ENCODE assay signal across 1 fruit fly cellular context in genomic region chr3L:8097101-8097500, dm6.
TF ChIP-seq lines count a peak whose summit lies in the region.

No protein-coding gene starts in this region.

TF ChIP-seq in whole organism, embryonic, 481 proteins besides CTCF, POLR2A, EP300 and RAD21 (continued from another document):
- no peak for TF ChIP-seq tin (GFP tag; optimal IDR thresholded peaks at IDR 0.05; lab: Kevin White, UChicago)
- TF ChIP-seq mirr (GFP tag; optimal IDR thresholded peaks at IDR 0.05; lab: Kevin White, UChicago), result peak; percentile 64
- TF ChIP-seq CG11560 (tag; IDR thresholded peaks at IDR 0.05; lab: Robert Waterston, UW), result no peak
- no peak for TF ChIP-seq ssp (GFP tag; IDR thresholded peaks at IDR 0.05; lab: Robert Waterston, UW)
- TF ChIP-seq inv (GFP tag; IDR thresholded peaks at IDR 0.05; lab: Robert Waterston, UW; ENCODE audit: partially characterized antibody), result no peak
- TF ChIP-seq ham (GFP tag; IDR thresholded peaks at IDR 0.05; lab: Robert Waterston, UW), result no peak
- TF ChIP-seq CG9609 (GFP tag; optimal IDR thresholded peaks at IDR 0.05; lab: Kevin White, UChicago), result no peak
- TF ChIP-seq PHDP (tag; optimal IDR thresholded peaks at IDR 0.05; lab: Kevin White, UChicago), result no peak
- no peak for TF ChIP-seq ftz-f1 (GFP tag; optimal IDR thresholded peaks at IDR 0.05; lab: Kevin White, UChicago)
- no peak for TF ChIP-seq zf30C (GFP tag; optimal IDR thresholded peaks at IDR 0.05; lab: Kevin White, UChicago)
- no peak for TF ChIP-seq slbo (GFP tag; IDR thresholded peaks at IDR 0.05; lab: Robert Waterston, UW)
- TF ChIP-seq Stat92E (GFP tag; optimal IDR thresholded peaks at IDR 0.05; lab: Kevin White, UChicago), result no peak
- no peak for TF ChIP-seq CG10543 (GFP tag; optimal IDR thresholded peaks at IDR 0.05; lab: Kevin White, UChicago)
- TF ChIP-seq tgo (GFP tag; IDR thresholded peaks at IDR 0.05; lab: Robert Waterston, UW), result no peak
- TF ChIP-seq ind (GFP tag; optimal IDR thresholded peaks at IDR 0.05; lab: Kevin White, UChicago), result no peak
- TF ChIP-seq CG12104 (GFP tag; optimal IDR thresholded peaks at IDR 0.05; lab: Kevin White, UChicago), result no peak
- no peak for TF ChIP-seq CG10431 (GFP tag; optimal IDR thresholded peaks at IDR 0.05; lab: Kevin White, UChicago)
- no peak for TF ChIP-seq Dfd (GFP tag; optimal IDR thresholded peaks at IDR 0.05; lab: Kevin White, UChicago)
- TF ChIP-seq BEAF-32 (GFP tag; optimal IDR thresholded peaks at IDR 0.05; lab: Kevin White, UChicago), result no peak
- TF ChIP-seq sug (tag; optimal IDR thresholded peaks at IDR 0.05; lab: Kevin White, UChicago), result peak; percentile 91
- no peak for TF ChIP-seq gsb-n (tag; optimal IDR thresholded peaks at IDR 0.05; lab: Kevin White, UChicago)
- TF ChIP-seq amos (GFP tag; IDR thresholded peaks at IDR 0.05; lab: Robert Waterston, UW; ENCODE audit: partially characterized antibody), result no peak
- no peak for TF ChIP-seq CG7372 (GFP tag; IDR thresholded peaks at IDR 0.05; lab: Robert Waterston, UW)
- no peak for TF ChIP-seq bbx (GFP tag; IDR thresholded peaks at IDR 0.05; lab: Robert Waterston, UW; ENCODE audit: partially characterized antibody)
- TF ChIP-seq CG18011 (GFP tag; optimal IDR thresholded peaks at IDR 0.05; lab: Kevin White, UChicago), result no peak
- TF ChIP-seq Lpt (GFP tag; optimal IDR thresholded peaks at IDR 0.05; lab: Kevin White, UChicago), result no peak
- TF ChIP-seq CG15011 (GFP tag; optimal IDR thresholded peaks at IDR 0.05; lab: Kevin White, UChicago), result no peak
- no peak for TF ChIP-seq Fer3 (tag; optimal IDR thresholded peaks at IDR 0.05; lab: Kevin White, UChicago)
- no peak for TF ChIP-seq stc (GFP tag; IDR thresholded peaks at IDR 0.05; lab: Robert Waterston, UW)
- TF ChIP-seq sisA (GFP tag; IDR thresholded peaks at IDR 0.05; lab: Robert Waterston, UW), result no peak
- no peak for TF ChIP-seq aop (GFP tag; IDR thresholded peaks at IDR 0.05; lab: Robert Waterston, UW)
- no peak for TF ChIP-seq MTF-1 (GFP tag; optimal IDR thresholded peaks at IDR 0.05; lab: Kevin White, UChicago; ENCODE audit: borderline replicate concordance)
- no peak for TF ChIP-seq sqz (GFP tag; optimal IDR thresholded peaks at IDR 0.05; lab: Kevin White, UChicago)
- no peak for TF ChIP-seq CG14710 (tag; optimal IDR thresholded peaks at IDR 0.05; lab: Kevin White, UChicago)
- no peak for TF ChIP-seq lbe (GFP tag; optimal IDR thresholded peaks at IDR 0.05; lab: Kevin White, UChicago)
- TF ChIP-seq CG9727 (GFP tag; optimal IDR thresholded peaks at IDR 0.05; lab: Kevin White, UChicago), result no peak
- no peak for TF ChIP-seq Mrtf (GFP tag; IDR thresholded peaks at IDR 0.05; lab: Robert Waterston, UW)
- TF ChIP-seq peb (GFP tag; IDR thresholded peaks at IDR 0.05; lab: Robert Waterston, UW), result no peak
- TF ChIP-seq CG10267 (tag; optimal IDR thresholded peaks at IDR 0.05; lab: Kevin White, UChicago), result no peak
- TF ChIP-seq Dll (GFP tag; IDR thresholded peaks at IDR 0.05; lab: Robert Waterston, UW; ENCODE audit: partially characterized antibody), result no peak
- TF ChIP-seq CkIIα-i1 (GFP tag; IDR thresholded peaks at IDR 0.05; lab: Robert Waterston, UW), result no peak
- no peak for TF ChIP-seq CG18764 (GFP tag; optimal IDR thresholded peaks at IDR 0.05; lab: Kevin White, UChicago)
- no peak for TF ChIP-seq CG17186 (GFP tag; optimal IDR thresholded peaks at IDR 0.05; lab: Kevin White, UChicago)
- no peak for TF ChIP-seq CG15073 (GFP tag; optimal IDR thresholded peaks at IDR 0.05; lab: Kevin White, UChicago)
- no peak for TF ChIP-seq CG12155 (GFP tag; optimal IDR thresholded peaks at IDR 0.05; lab: Kevin White, UChicago)
- no peak for TF ChIP-seq Ets65A (GFP tag; lab: Kevin White, UChicago)
- no peak for TF ChIP-seq CG7839 (tag; optimal IDR thresholded peaks at IDR 0.05; lab: Kevin White, UChicago)
- TF ChIP-seq Mad (GFP tag; optimal IDR thresholded peaks at IDR 0.05; lab: Kevin White, UChicago), result no peak
- no peak for TF ChIP-seq CG4424 (GFP tag; optimal IDR thresholded peaks at IDR 0.05; lab: Kevin White, UChicago)
- TF ChIP-seq Myb (GFP tag; optimal IDR thresholded peaks at IDR 0.05; lab: Kevin White, UChicago), result no peak
- TF ChIP-seq grn (GFP tag; optimal IDR thresholded peaks at IDR 0.05; lab: Kevin White, UChicago), result peak; percentile 28
- TF ChIP-seq chn (GFP tag; optimal IDR thresholded peaks at IDR 0.05; lab: Kevin White, UChicago), result no peak
- TF ChIP-seq Dip3 (GFP tag; optimal IDR thresholded peaks at IDR 0.05; lab: Kevin White, UChicago), result no peak
- no peak for TF ChIP-seq gce (GFP tag; IDR thresholded peaks at IDR 0.05; lab: Robert Waterston, UW)
- TF ChIP-seq exex (tag; optimal IDR thresholded peaks at IDR 0.05; lab: Kevin White, UChicago), result peak; percentile 74
- no peak for TF ChIP-seq dimm (GFP tag; IDR thresholded peaks at IDR 0.05; lab: Robert Waterston, UW)
- TF ChIP-seq nom (GFP tag; optimal IDR thresholded peaks at IDR 0.05; lab: Kevin White, UChicago), result no peak
- no peak for TF ChIP-seq CHES-1-like (GFP tag; optimal IDR thresholded peaks at IDR 0.05; lab: Kevin White, UChicago)
- 0 out of 2 replicates have a peak, but pooled peaks have one; percentile 17 for TF ChIP-seq Rfx (GFP tag; IDR thresholded peaks at IDR 0.05; lab: Robert Waterston, UW)
